Fruit fly (Drosophila melanogaster): ENCODE data around the gene IFT57.

The IFT57 gene

dm6 chr2L:3532973-3533525 is 2.5 kb downstream of the IFT57 start (continued):
- TF ChIP-seq CG14014 (GFP tag; IDR thresholded peaks at IDR 0.05) (no peak), CG11247 (GFP tag; IDR thresholded peaks at IDR 0.05) (no peak), pb (GFP tag; optimal IDR thresholded peaks at IDR 0.05) (no peak), zfh2 (GFP tag; optimal IDR thresholded peaks at IDR 0.05) (no peak), p53 (GFP tag; optimal IDR thresholded peaks at IDR 0.05) (no peak), nom (GFP tag; optimal IDR thresholded peaks at IDR 0.05) (no peak), prd (optimal IDR thresholded peaks at IDR 0.05) (no peak), prd (GFP tag; IDR thresholded peaks at IDR 0.05) (peak; percentile 95), CG6813 (GFP tag; optimal IDR thresholded peaks at IDR 0.05) (peak; percentile 50), CG32532 (GFP tag; IDR thresholded peaks at IDR 0.05) (no peak), CG32767 (GFP tag; IDR thresholded peaks at IDR 0.05) (no peak), CG18599 (GFP tag; optimal IDR thresholded peaks at IDR 0.05) (no peak), CG15601 (tag; optimal IDR thresholded peaks at IDR 0.05) (no peak), CG5180 (GFP tag; optimal IDR thresholded peaks at IDR 0.05) (no peak), scrt (GFP tag; optimal IDR thresholded peaks at IDR 0.05) (no peak), al (GFP tag; IDR thresholded peaks at IDR 0.05) (no peak), sima (GFP tag; optimal IDR thresholded peaks at IDR 0.05) (no peak), ttk (GFP tag; IDR thresholded peaks at IDR 0.05) (0 out of 2 replicates have a peak, but pooled peaks have one; percentile 35), maf-S (GFP tag; optimal IDR thresholded peaks at IDR 0.05) (peak; percentile 52), CG9215 (GFP tag; IDR thresholded peaks at IDR 0.05) (no peak), CG8944 (GFP tag; optimal IDR thresholded peaks at IDR 0.05) (peak; percentile 36), Dll (GFP tag; IDR thresholded peaks at IDR 0.05; ENCODE audit: partially characterized antibody) (no peak), CG13775 (GFP tag; optimal IDR thresholded peaks at IDR 0.05) (peak; percentile 57), psq (GFP tag; optimal IDR thresholded peaks at IDR 0.05) (no peak), Deaf1 (tag; optimal IDR thresholded peaks at IDR 0.05) (no peak), grau (tag; optimal IDR thresholded peaks at IDR 0.05) (peak; percentile 26), Doc2 (GFP tag; IDR thresholded peaks at IDR 0.05) (no peak), CG6791 (GFP tag; IDR thresholded peaks at IDR 0.05; ENCODE audit: partially characterized antibody) (no peak), stwl (tag; optimal IDR thresholded peaks at IDR 0.05) (no peak), sisA (GFP tag; IDR thresholded peaks at IDR 0.05) (peak; percentile 59), CG14050 (GFP tag; IDR thresholded peaks at IDR 0.05) (no peak), corto (GFP tag; optimal IDR thresholded peaks at IDR 0.05) (no peak), CG6272 (GFP tag; IDR thresholded peaks at IDR 0.05) (no peak), CG3065 (GFP tag; optimal IDR thresholded peaks at IDR 0.05) (peak; percentile 34), mld (GFP tag; IDR thresholded peaks at IDR 0.05; ENCODE audit: partially characterized antibody) (no peak), CG8924 (tag; optimal IDR thresholded peaks at IDR 0.05) (peak; percentile 64), ems (GFP tag; optimal IDR thresholded peaks at IDR 0.05) (peak; percentile 30), Neu2 (GFP tag; optimal IDR thresholded peaks at IDR 0.05; ENCODE audit: borderline replicate concordance) (peak; percentile 78), CG11398 (GFP tag; optimal IDR thresholded peaks at IDR 0.05) (no peak), HHEX (GFP tag; optimal IDR thresholded peaks at IDR 0.05) (no peak), Nf-YA (GFP tag; IDR thresholded peaks at IDR 0.05) (no peak), lola (GFP tag; optimal IDR thresholded peaks at IDR 0.05) (peak in 1 of 3 experiments; percentile 73), gt (GFP tag; IDR thresholded peaks at IDR 0.05) (no peak), Bgb (GFP tag; IDR thresholded peaks at IDR 0.05; ENCODE audit: partially characterized antibody) (no peak), CG10565 (GFP tag; optimal IDR thresholded peaks at IDR 0.05) (peak; percentile 21), Dbx (GFP tag; IDR thresholded peaks at IDR 0.05) (no peak), H15 (GFP tag; IDR thresholded peaks at IDR 0.05) (no peak), wor (GFP tag; IDR thresholded peaks at IDR 0.05) (no peak), CG12744 (GFP tag; optimal IDR thresholded peaks at IDR 0.05) (no peak), BEAF-32 (GFP tag; optimal IDR thresholded peaks at IDR 0.05) (no peak), GATAe (GFP tag; conservative IDR thresholded peaks at IDR 0.05) (no peak)
